Fruit fly (Drosophila melanogaster) whole organism, embryonic: ENCODE results near the gene bbg.
A peak's percentile ranks its signal among the peaks of the same experiment; 100 is the strongest.

Experiments
- CG11504 ChIP-seq: fragments of 200-800 bp; sonication (Bioruptor generic); optimal IDR thresholded peaks from 3 replicates; lab custom pipeline; 2019; ENCODE audit warnings: missing biosample characterization, mild to moderate bottlenecking, missing genetic modification characterization, moderate library complexity
- CG7357 ChIP-seq: fragments of 200-800 bp; sonication (Bioruptor generic); IDR thresholded peaks from 3 replicates; pipeline ENCODE4 v1.3.6; 2022; ENCODE audit warnings: missing biosample characterization, missing genetic modification characterization
- fru ChIP-seq: fragments of >200 bp; optimal IDR thresholded peaks from 2 replicates; lab custom pipeline; 2017
- nmo ChIP-seq: fragments of 200-800 bp; sonication (Bioruptor generic); optimal IDR thresholded peaks from 2 replicates; lab custom pipeline; 2018; ENCODE audit warnings: missing biosample characterization, mild to moderate bottlenecking, missing genetic modification characterization, moderate library complexity
- trem ChIP-seq: fragments of 200-800 bp; optimal IDR thresholded peaks from 3 replicates; lab custom pipeline; 2019; ENCODE audit warnings: missing biosample characterization, mild to moderate bottlenecking, missing genetic modification characterization, moderate library complexity

- peak; percentile 47 for TF ChIP-seq nmo (GFP tag; lab: Kevin White, UChicago)
- no peak for TF ChIP-seq fru
- TF ChIP-seq trem (tag; lab: Kevin White, UChicago): peak; percentile 98
- peak; percentile 22 for TF ChIP-seq CG11504 (tag; lab: Kevin White, UChicago)
- TF ChIP-seq CG7357 (GFP tag; lab: Robert Waterston, UW): peak; percentile 52; the same call in 1 of the 3 replicates
Measured at dm6 chr3L:14409419-14410145, 126.5 kb downstream of the bbg start, which contains the start of gene stwl.
